Fruit fly (Drosophila melanogaster) whole organism, embryonic: ENCODE measurements around the gene CG13075.

Experiments
- Adf1 ChIP-seq: fragments of 200-800 bp; sonication (Bioruptor generic); IDR thresholded peaks from 2 replicates; pipeline ENCODE4 v1.3.6; 2022; ENCODE audit warnings: missing biosample characterization, missing genetic modification characterization
- Blimp-1 ChIP-seq: fragments of 200-800 bp; sonication (Bioruptor generic); optimal IDR thresholded peaks from 3 replicates; lab custom pipeline; 2018; ENCODE audit warnings: missing biosample characterization, missing genetic modification characterization, mild to moderate bottlenecking, moderate library complexity, missing genetic modification reagents
- CG14860 ChIP-seq: fragments of 200-800 bp; sonication (Bioruptor generic); IDR thresholded peaks from 3 replicates; pipeline ENCODE4 v1.3.6; 2022; ENCODE audit warnings: missing biosample characterization, missing genetic modification characterization; ENCODE audit not compliant: partially characterized antibody
- CG14965 ChIP-seq: fragments of 200-800 bp; sonication (Bioruptor generic); optimal IDR thresholded peaks from 2 replicates; lab custom pipeline; 2016; ENCODE audit warnings: missing biosample characterization, missing genetic modification characterization, borderline replicate concordance
- CG1603 ChIP-seq: fragments of 200-800 bp; sonication (Bioruptor generic); optimal IDR thresholded peaks from 2 replicates; lab custom pipeline; 2019; ENCODE audit warnings: missing biosample characterization, mild to moderate bottlenecking, missing genetic modification characterization, moderate library complexity
- CG17802 ChIP-seq: fragments of 200-800 bp; sonication (Bioruptor generic); optimal IDR thresholded peaks from 2 replicates; lab custom pipeline; 2018; ENCODE audit warnings: missing biosample characterization, mild to moderate bottlenecking, missing genetic modification characterization, moderate library complexity
- CG18599 ChIP-seq: fragments of 200-800 bp; sonication (Bioruptor generic); optimal IDR thresholded peaks from 3 replicates; lab custom pipeline; 2017; ENCODE audit warnings: missing biosample characterization, missing genetic modification characterization, mild to moderate bottlenecking, moderate library complexity, missing genetic modification reagents
- CG30020 ChIP-seq: fragments of 200-800 bp; optimal IDR thresholded peaks from 2 replicates; lab custom pipeline; 2019; ENCODE audit warnings: missing biosample characterization, mild to moderate bottlenecking, missing genetic modification characterization, moderate library complexity
- CG33213 ChIP-seq: fragments of 200-800 bp; sonication (Bioruptor generic); optimal IDR thresholded peaks from 3 replicates; lab custom pipeline; 2016; ENCODE audit warnings: missing biosample characterization, missing genetic modification characterization
- CG3407 ChIP-seq: fragments of 200-800 bp; sonication (Bioruptor generic); optimal IDR thresholded peaks from 2 replicates; lab custom pipeline; 2018; ENCODE audit warnings: missing biosample characterization, mild to moderate bottlenecking, missing genetic modification characterization
- CG34224 ChIP-seq: fragments of 200-800 bp; sonication (Bioruptor generic); IDR thresholded peaks from 3 replicates; pipeline ENCODE4 v1.3.6; 2022; ENCODE audit warnings: missing biosample characterization, missing genetic modification characterization; ENCODE audit not compliant: partially characterized antibody
- CG6683 ChIP-seq: fragments of 200-800 bp; sonication (Bioruptor generic); optimal IDR thresholded peaks from 2 replicates; lab custom pipeline; 2017; ENCODE audit warnings: missing biosample characterization, mild to moderate bottlenecking, missing genetic modification characterization, missing genetic modification reagents
- CG6765 ChIP-seq: fragments of 200-800 bp; sonication (Bioruptor generic); optimal IDR thresholded peaks from 3 replicates; lab custom pipeline; 2017; ENCODE audit warnings: missing biosample characterization, mild to moderate bottlenecking, missing genetic modification characterization
- CG9437 ChIP-seq: fragments of 200-800 bp; sonication (Bioruptor generic); optimal IDR thresholded peaks from 2 replicates; lab custom pipeline; 2018; ENCODE audit warnings: missing biosample characterization, mild to moderate bottlenecking, missing genetic modification characterization
- CG9609 ChIP-seq: fragments of 200-800 bp; sonication (Bioruptor generic); optimal IDR thresholded peaks from 3 replicates; lab custom pipeline; 2016; ENCODE audit warnings: missing biosample characterization, missing genetic modification characterization
- Doc2 ChIP-seq: fragments of 200-800 bp; sonication (Bioruptor generic); IDR thresholded peaks from 2 replicates; pipeline ENCODE4 v1.3.6; 2022; ENCODE audit warnings: missing biosample characterization, missing genetic modification characterization
- HHEX ChIP-seq: fragments of 200-800 bp; sonication (Bioruptor generic); optimal IDR thresholded peaks from 3 replicates; lab custom pipeline; 2017; ENCODE audit warnings: missing biosample characterization, mild to moderate bottlenecking, missing genetic modification characterization, missing genetic modification reagents
- Lim3 ChIP-seq: fragments of 200-800 bp; sonication (Bioruptor generic); IDR thresholded peaks from 2 replicates; pipeline ENCODE4 v1.3.6; 2022; ENCODE audit warnings: missing biosample characterization, missing genetic modification characterization
- NC2α ChIP-seq: fragments of 200-800 bp; sonication (Bioruptor generic); optimal IDR thresholded peaks from 2 replicates; lab custom pipeline; 2016; ENCODE audit warnings: missing biosample characterization, missing genetic modification characterization
- Nf-YA ChIP-seq: fragments of 200-800 bp; sonication (Bioruptor generic); IDR thresholded peaks from 2 replicates; pipeline ENCODE4 v1.3.6; 2022; ENCODE audit warnings: missing biosample characterization, missing genetic modification characterization
- PHDP ChIP-seq: fragments of 200-800 bp; sonication (Bioruptor generic); optimal IDR thresholded peaks from 3 replicates; lab custom pipeline; 2018; ENCODE audit warnings: missing biosample characterization, mild to moderate bottlenecking, missing genetic modification characterization, moderate library complexity
- Six4 ChIP-seq: fragments of 200-800 bp; sonication (Bioruptor generic); optimal IDR thresholded peaks from 2 replicates; lab custom pipeline; 2016; ENCODE audit warnings: missing biosample characterization, missing genetic modification characterization
- Spps ChIP-seq: fragments of 200-800 bp; sonication (Bioruptor generic); optimal IDR thresholded peaks from 2 replicates; lab custom pipeline; 2018; ENCODE audit warnings: missing biosample characterization, mild to moderate bottlenecking, missing genetic modification characterization
- ato ChIP-seq: fragments of 200-800 bp; sonication (Bioruptor generic); IDR thresholded peaks from 2 replicates; pipeline ENCODE4 v1.3.6; 2022; ENCODE audit warnings: missing biosample characterization, missing genetic modification characterization; ENCODE audit not compliant: partially characterized antibody
- bowl ChIP-seq: fragments of 200-800 bp; sonication (Bioruptor generic); IDR thresholded peaks from 2 replicates; pipeline ENCODE4 v1.3.6; 2022; ENCODE audit warnings: missing biosample characterization, missing genetic modification characterization
- bsh ChIP-seq, 2 experiments: fragments of 200-800 bp; sonication (Bioruptor generic); optimal IDR thresholded peaks; 2 replicates each; lab custom pipeline; 2017 to 2018; ENCODE audit warnings: mild to moderate bottlenecking in 2 of 2, missing biosample characterization in 2 of 2, missing genetic modification characterization in 2 of 2, moderate library complexity in 1 of 2
- btn ChIP-seq: fragments of 200-800 bp; sonication (Bioruptor generic); optimal IDR thresholded peaks from 2 replicates; lab custom pipeline; 2016; ENCODE audit warnings: missing biosample characterization, missing genetic modification characterization
- croc ChIP-seq: fragments of 200-800 bp; sonication (Bioruptor generic); conservative IDR thresholded peaks from 3 replicates; pipeline ENCODE4 v1.3.6; 2022; ENCODE audit warnings: missing biosample characterization, missing genetic modification characterization
- crol ChIP-seq: fragments of 200-800 bp; sonication (Bioruptor generic); IDR thresholded peaks from 2 replicates; pipeline ENCODE4 v1.3.6; 2022; ENCODE audit warnings: missing biosample characterization, missing genetic modification characterization
- danr ChIP-seq: fragments of 200-800 bp; sonication (Bioruptor generic); IDR thresholded peaks from 2 replicates; pipeline ENCODE4 v1.3.6; 2022; ENCODE audit warnings: missing biosample characterization, missing genetic modification characterization
- dmrt99B ChIP-seq: fragments of 200-800 bp; sonication (Bioruptor generic); optimal IDR thresholded peaks from 2 replicates; lab custom pipeline; 2018; ENCODE audit warnings: missing biosample characterization, mild to moderate bottlenecking, missing genetic modification characterization, moderate library complexity
- ems ChIP-seq: fragments of 200-800 bp; sonication (Bioruptor generic); optimal IDR thresholded peaks from 3 replicates; lab custom pipeline; 2016; ENCODE audit warnings: missing biosample characterization, missing genetic modification characterization
- esg ChIP-seq: fragments of 200-800 bp; sonication (Bioruptor generic); conservative IDR thresholded peaks from 2 replicates; pipeline ENCODE4 v1.3.6; 2022; ENCODE audit warnings: missing biosample characterization, missing genetic modification characterization
- gsb-n ChIP-seq: fragments of 200-800 bp; sonication (Bioruptor generic); optimal IDR thresholded peaks from 3 replicates; lab custom pipeline; 2018; ENCODE audit warnings: missing biosample characterization, mild to moderate bottlenecking, missing genetic modification characterization
- h ChIP-seq: fragments of >200 bp; optimal IDR thresholded peaks from 2 replicates; lab custom pipeline; 2017
- ind ChIP-seq: fragments of 200-800 bp; sonication (Bioruptor generic); optimal IDR thresholded peaks from 3 replicates; lab custom pipeline; 2016; ENCODE audit warnings: missing biosample characterization, missing genetic modification characterization
- ken ChIP-seq: fragments of 200-800 bp; sonication (Bioruptor generic); IDR thresholded peaks from 3 replicates; pipeline ENCODE4 v1.3.6; 2022; ENCODE audit warnings: missing biosample characterization, missing genetic modification characterization
- lola ChIP-seq, 3 experiments: fragments of >200 bp in 2 of 3; fragments of 200-800 bp in 1 of 3; sonication (Bioruptor generic) in 1 of 3; optimal IDR thresholded peaks; 2 replicates each; lab custom pipeline; 2017 to 2019; ENCODE audit warnings: missing biosample characterization in 3 of 3, missing genetic modification characterization in 3 of 3, mild to moderate bottlenecking in 1 of 3, moderate library complexity in 1 of 3
- lov ChIP-seq, 2 experiments: fragments of 200-800 bp in 1 of 2; fragments of >200 bp in 1 of 2; sonication (Bioruptor generic) in 1 of 2; IDR thresholded peaks in 1 of 2; optimal IDR thresholded peaks in 1 of 2; 2 replicates in 1 of 2; 3 replicates in 1 of 2; pipeline versions ENCODE4 v1.3.6 to Lab custom; 2017 to 2022; ENCODE audit warnings: missing biosample characterization in 1 of 2, missing genetic modification characterization in 1 of 2
- luna ChIP-seq: fragments of 200-800 bp; sonication (Bioruptor generic); optimal IDR thresholded peaks from 2 replicates; lab custom pipeline; 2016; ENCODE audit warnings: missing biosample characterization, missing genetic modification characterization
- nom ChIP-seq: fragments of 200-800 bp; sonication (Bioruptor generic); optimal IDR thresholded peaks from 2 replicates; lab custom pipeline; 2017; ENCODE audit warnings: missing biosample characterization, missing genetic modification characterization, mild to moderate bottlenecking, moderate library complexity, missing genetic modification reagents
- pho ChIP-seq: fragments of 200-800 bp; sonication (Bioruptor generic); optimal IDR thresholded peaks from 2 replicates; lab custom pipeline; 2016; ENCODE audit warnings: missing biosample characterization, missing genetic modification characterization
- psq ChIP-seq: fragments of 200-800 bp; sonication (Bioruptor generic); optimal IDR thresholded peaks from 2 replicates; lab custom pipeline; 2017; ENCODE audit warnings: missing biosample characterization, missing genetic modification characterization
- repo ChIP-seq: fragments of 200-800 bp; sonication (Bioruptor generic); optimal IDR thresholded peaks from 2 replicates; lab custom pipeline; 2016; ENCODE audit warnings: missing biosample characterization, missing genetic modification characterization
- sens-2 ChIP-seq: fragments of 200-800 bp; sonication (Bioruptor generic); IDR thresholded peaks from 2 replicates; pipeline ENCODE4 v1.3.6; 2022; ENCODE audit warnings: missing biosample characterization, missing genetic modification characterization
- trem ChIP-seq: fragments of 200-800 bp; optimal IDR thresholded peaks from 3 replicates; lab custom pipeline; 2019; ENCODE audit warnings: missing biosample characterization, mild to moderate bottlenecking, missing genetic modification characterization, moderate library complexity
- yki ChIP-seq: fragments of >200 bp; optimal IDR thresholded peaks from 3 replicates; lab custom pipeline; 2018
- zf30C ChIP-seq: fragments of 200-800 bp; sonication (Bioruptor generic); optimal IDR thresholded peaks from 3 replicates; lab custom pipeline; 2018; ENCODE audit warnings: missing biosample characterization, mild to moderate bottlenecking, missing genetic modification characterization
- zfh1 ChIP-seq: fragments of 200-800 bp; sonication (Bioruptor generic); IDR thresholded peaks from 3 replicates; pipeline ENCODE4 v1.3.6; 2022; ENCODE audit warnings: missing biosample characterization, missing genetic modification characterization

The CG13075 gene

DNA sequence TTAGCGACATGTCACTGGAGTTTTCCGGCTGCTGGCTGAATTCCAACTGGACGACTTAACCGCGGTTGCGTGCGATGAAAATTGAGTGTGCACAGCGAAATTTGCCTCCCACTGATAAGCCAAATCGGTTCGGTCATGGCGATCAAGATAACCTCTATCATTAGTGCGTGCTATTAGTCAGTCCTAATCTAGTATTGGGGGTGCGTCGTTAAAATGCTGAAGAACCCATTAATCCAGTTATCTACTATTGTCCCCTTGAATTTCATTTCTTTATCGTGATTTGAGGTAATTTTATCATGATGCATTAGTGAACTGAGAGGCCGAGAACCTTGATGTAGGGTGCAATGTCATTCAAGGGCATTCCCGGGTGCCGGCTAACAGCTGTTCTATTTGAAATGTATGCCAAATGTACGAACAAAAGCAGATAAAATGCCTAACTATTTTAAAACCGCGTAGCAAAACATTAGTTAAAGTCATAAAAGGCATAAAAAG is 44.7 kb downstream of the CG13075 start, which contains the start of gene Pgm1 (continued):
- TF ChIP-seq CG17802 (tag; lab: Kevin White, UChicago) (peak; percentile 33), ems (GFP tag; lab: Kevin White, UChicago) (peak; percentile 92), CG18599 (peak; percentile 90), CG9437 (GFP tag; lab: Kevin White, UChicago) (peak; percentile 41), Doc2 (GFP tag; lab: Robert Waterston, UW) (no peak), bowl (GFP tag; lab: Robert Waterston, UW) (no peak), trem (tag; lab: Kevin White, UChicago) (peak; percentile 54), ato (no peak), esg (GFP tag; lab: Robert Waterston, UW) (peak; percentile 78), repo (peak; percentile 89), ken (GFP tag; lab: Robert Waterston, UW) (peak; percentile 73; the same call in 2 of the 3 replicates), lola (GFP tag; optimal IDR thresholded peaks at IDR 0.05; lab: Kevin White, UChicago) (peak in 1 of 3 experiments; percentile 46), btn (GFP tag; lab: Kevin White, UChicago) (peak; percentile 70), croc (GFP tag; lab: Robert Waterston, UW) (peak; percentile 44), luna (GFP tag; lab: Kevin White, UChicago) (peak; percentile 89), CG6765 (peak; percentile 74), PHDP (tag; lab: Kevin White, UChicago) (peak; percentile 86), Adf1 (GFP tag; lab: Robert Waterston, UW) (peak; percentile 39; the same call in 1 of the 2 replicates), Six4 (GFP tag; lab: Kevin White, UChicago) (peak; percentile 81), CG34224 (GFP tag; lab: Robert Waterston, UW) (0 out of 3 replicates have a peak, but pooled peaks have one; percentile 31), CG9609 (GFP tag; lab: Kevin White, UChicago) (peak; percentile 89), dmrt99B (tag; lab: Kevin White, UChicago) (no peak), crol (GFP tag; lab: Robert Waterston, UW) (no peak), CG30020 (tag; lab: Kevin White, UChicago) (no peak), yki (lab: Kevin White, UChicago) (no peak), Blimp-1 (GFP tag; lab: Kevin White, UChicago) (no peak), CG6683 (GFP tag; lab: Kevin White, UChicago) (peak; percentile 40), pho (GFP tag; lab: Kevin White, UChicago) (peak; percentile 86), bsh (GFP tag; optimal IDR thresholded peaks at IDR 0.05; lab: Kevin White, UChicago) (peak in 1 of 2 experiments; percentile 81), HHEX (peak; percentile 84), sens-2 (GFP tag; lab: Robert Waterston, UW) (no peak), ind (GFP tag; lab: Kevin White, UChicago) (peak; percentile 90), Nf-YA (peak; percentile 54; the same call in 1 of the 2 replicates), CG33213 (GFP tag; lab: Kevin White, UChicago) (peak; percentile 85), zfh1 (GFP tag; lab: Robert Waterston, UW) (peak; percentile 77), zf30C (GFP tag; lab: Kevin White, UChicago) (no peak), CG3407 (GFP tag; lab: Kevin White, UChicago) (peak; percentile 64), CG14965 (peak; percentile 59), CG1603 (tag; lab: Kevin White, UChicago) (peak; percentile 95), Spps (tag; lab: Kevin White, UChicago) (peak; percentile 70), CG14860 (GFP tag; lab: Robert Waterston, UW) (no peak), h (lab: Kevin White, UChicago) (no peak), nom (GFP tag; lab: Kevin White, UChicago) (peak; percentile 83), Lim3 (GFP tag; lab: Robert Waterston, UW) (peak; percentile 21; the same call in 1 of the 2 replicates), psq (GFP tag; lab: Kevin White, UChicago) (peak; percentile 68), danr (GFP tag; lab: Robert Waterston, UW) (peak; percentile 40; the same call in 1 of the 2 replicates), NC2α (GFP tag; lab: Kevin White, UChicago) (peak; percentile 79), gsb-n (no peak), lov (optimal IDR thresholded peaks at IDR 0.05; lab: Kevin White, UChicago) (no peak), lov (GFP tag; IDR thresholded peaks at IDR 0.05; lab: Robert Waterston, UW) (0 out of 3 replicates have a peak, but pooled peaks have one; percentile 38)
